Worm (Caenorhabditis elegans) whole organism, mixed stage, embryonic: Measurements from ENCODE around the gene gnrr-3.

Experiments used
- M03D4.4 ChIP-seq: sonication (generic microtip); optimal IDR thresholded peaks from 2 replicates; lab custom pipeline; 2017; ENCODE audit warnings: mild to moderate bottlenecking, missing genetic modification characterization, missing compliant biosample characterization
- bed-3 ChIP-seq: fragments of 200-800 bp; sonication (Bioruptor generic); optimal IDR thresholded peaks from 3 replicates; lab custom pipeline; 2018; ENCODE audit warnings: mild to moderate bottlenecking, missing genetic modification characterization, moderate library complexity, missing compliant biosample characterization
- blmp-1 ChIP-seq: fragments of 150-350 bp; optimal IDR thresholded peaks from 2 replicates; lab custom pipeline; 2014; ENCODE audit warnings: missing biosample characterization, missing genetic modification characterization
- ceh-39 ChIP-seq: fragments of 150-350 bp; optimal IDR thresholded peaks from 2 replicates; lab custom pipeline; 2014; ENCODE audit warnings: missing biosample characterization, missing genetic modification characterization
- ceh-43 ChIP-seq: fragments of 200-800 bp; sonication (Bioruptor generic); optimal IDR thresholded peaks from 2 replicates; lab custom pipeline; 2018; ENCODE audit warnings: mild to moderate bottlenecking, missing genetic modification characterization, moderate library complexity, missing compliant biosample characterization
- ceh-83 ChIP-seq: fragments of 200-800 bp; sonication (Bioruptor generic); optimal IDR thresholded peaks from 2 replicates; lab custom pipeline; 2018; ENCODE audit warnings: mild to moderate bottlenecking, missing genetic modification characterization, missing compliant biosample characterization
- ces-1 ChIP-seq: fragments of 150-350 bp; optimal IDR thresholded peaks from 2 replicates; lab custom pipeline; 2014; ENCODE audit warnings: missing biosample characterization, missing genetic modification reagents, missing genetic modification characterization
- cnd-1 ChIP-seq: fragments of 200-800 bp; sonication (Bioruptor generic); optimal IDR thresholded peaks from 2 replicates; lab custom pipeline; 2018; ENCODE audit warnings: mild to moderate bottlenecking, missing genetic modification characterization, missing compliant biosample characterization
- drap-1 ChIP-seq: fragments of 200-800 bp; sonication (Bioruptor generic); optimal IDR thresholded peaks from 3 replicates; lab custom pipeline; 2018; ENCODE audit warnings: mild to moderate bottlenecking, missing genetic modification characterization, missing compliant biosample characterization
- elt-1 ChIP-seq: sonication (generic microtip); optimal IDR thresholded peaks from 2 replicates; lab custom pipeline; 2017; ENCODE audit warnings: missing genetic modification characterization, mild to moderate bottlenecking, missing compliant biosample characterization, antibody characterized with exemption, moderate library complexity, borderline replicate concordance; ENCODE audit not compliant: insufficient read depth
- elt-3 ChIP-seq: fragments of 150-350 bp; optimal IDR thresholded peaks from 2 replicates; lab custom pipeline; 2014; ENCODE audit warnings: missing biosample characterization, missing genetic modification characterization
- flh-1 ChIP-seq: fragments of 200-800 bp; sonication (Bioruptor generic); optimal IDR thresholded peaks from 2 replicates; lab custom pipeline; 2018; ENCODE audit warnings: mild to moderate bottlenecking, missing genetic modification characterization, moderate library complexity, missing compliant biosample characterization
- ham-2 ChIP-seq: fragments of 200-800 bp; sonication (Bioruptor generic); optimal IDR thresholded peaks from 2 replicates; lab custom pipeline; 2018; ENCODE audit warnings: mild to moderate bottlenecking, missing genetic modification characterization, missing compliant biosample characterization
- hlh-1 ChIP-seq: fragments of 150-350 bp; optimal IDR thresholded peaks from 2 replicates; lab custom pipeline; 2014; ENCODE audit warnings: missing biosample characterization, missing genetic modification reagents, missing genetic modification characterization
- lin-13 ChIP-seq: fragments of 150-350 bp; optimal IDR thresholded peaks from 2 replicates; lab custom pipeline; 2014; ENCODE audit warnings: missing biosample characterization, missing genetic modification characterization
- lsy-2 ChIP-seq: fragments of 150-350 bp; optimal IDR thresholded peaks from 2 replicates; lab custom pipeline; 2014; ENCODE audit warnings: missing biosample characterization, missing genetic modification characterization
- mab-5 ChIP-seq: fragments of 150-350 bp; optimal IDR thresholded peaks from 2 replicates; lab custom pipeline; 2014; ENCODE audit warnings: missing biosample characterization, missing genetic modification characterization
- mep-1 ChIP-seq: fragments of 150-350 bp; optimal IDR thresholded peaks from 2 replicates; lab custom pipeline; 2017; ENCODE audit warnings: missing biosample characterization, missing genetic modification reagents, missing genetic modification characterization, inconsistent platforms
- mls-2 ChIP-seq: sonication (generic microtip); optimal IDR thresholded peaks from 2 replicates; lab custom pipeline; 2016; ENCODE audit warnings: mild to moderate bottlenecking, missing genetic modification characterization, moderate library complexity, missing compliant biosample characterization
- nhr-12 ChIP-seq: fragments of 150-350 bp; optimal IDR thresholded peaks from 2 replicates; lab custom pipeline; 2014; ENCODE audit warnings: missing biosample characterization, missing genetic modification characterization
- nhr-2 ChIP-seq: fragments of 150-350 bp; optimal IDR thresholded peaks from 2 replicates; lab custom pipeline; 2014; ENCODE audit warnings: missing biosample characterization, missing genetic modification characterization
- nhr-237 ChIP-seq: fragments of 150-350 bp; optimal IDR thresholded peaks from 2 replicates; lab custom pipeline; 2014; ENCODE audit warnings: missing biosample characterization, missing genetic modification characterization
- nhr-28 ChIP-seq: fragments of 150-350 bp; optimal IDR thresholded peaks from 2 replicates; lab custom pipeline; 2014; ENCODE audit warnings: missing biosample characterization, missing genetic modification characterization
- nhr-76 ChIP-seq: sonication (generic microtip); optimal IDR thresholded peaks from 2 replicates; lab custom pipeline; 2017; ENCODE audit warnings: missing biosample characterization, missing genetic modification characterization
- pha-4 ChIP-seq: fragments of 150-350 bp; optimal IDR thresholded peaks from 2 replicates; lab custom pipeline; 2018; ENCODE audit warnings: missing biosample characterization, missing genetic modification reagents, missing genetic modification characterization
- sem-2 ChIP-seq: fragments of 200-800 bp; sonication (Bioruptor generic); optimal IDR thresholded peaks from 2 replicates; lab custom pipeline; 2018; ENCODE audit warnings: mild to moderate bottlenecking, missing genetic modification characterization, missing compliant biosample characterization
- snpc-4 ChIP-seq: fragments of 150-350 bp; optimal IDR thresholded peaks from 2 replicates; lab custom pipeline; 2014; ENCODE audit warnings: missing biosample characterization, missing genetic modification characterization
- sptf-1 ChIP-seq: sonication (generic microtip); optimal IDR thresholded peaks from 2 replicates; lab custom pipeline; 2017; ENCODE audit warnings: mild to moderate bottlenecking, missing genetic modification characterization, moderate library complexity, missing compliant biosample characterization
- tbx-8 ChIP-seq: fragments of 200-800 bp; sonication (Bioruptor generic); optimal IDR thresholded peaks from 2 replicates; lab custom pipeline; 2018; ENCODE audit warnings: mild to moderate bottlenecking, missing genetic modification characterization, moderate library complexity, missing compliant biosample characterization
- unc-120 ChIP-seq: sonication (generic microtip); optimal IDR thresholded peaks from 2 replicates; lab custom pipeline; 2017; ENCODE audit warnings: missing genetic modification characterization, missing compliant biosample characterization; ENCODE audit not compliant: poor library complexity, severe bottlenecking
- unc-39 ChIP-seq: fragments of 150-350 bp; optimal IDR thresholded peaks from 2 replicates; lab custom pipeline; 2014; ENCODE audit warnings: missing biosample characterization, missing genetic modification characterization
- unc-62 ChIP-seq: fragments of 150-350 bp; optimal IDR thresholded peaks from 2 replicates; lab custom pipeline; 2014; ENCODE audit warnings: missing biosample characterization, missing genetic modification reagents, missing genetic modification characterization
- zip-8 ChIP-seq: fragments of 150-350 bp; optimal IDR thresholded peaks from 2 replicates; lab custom pipeline; 2014; ENCODE audit warnings: missing biosample characterization, missing genetic modification characterization
- ztf-11 ChIP-seq: fragments of 150-350 bp; optimal IDR thresholded peaks from 2 replicates; lab custom pipeline; 2014; ENCODE audit warnings: missing biosample characterization, missing genetic modification characterization

The gnrr-3 gene

ce11 chrX:10077297-10077696, 28.0 kb downstream of the gnrr-3 start, which contains the start of gene col-176:
Gene col-176 (plus strand): TSS chrX:10077597.
- TF ChIP-seq elt-3 (tag; lab: Kevin White, UChicago) = no peak
- TF ChIP-seq blmp-1 (tag; lab: Kevin White, UChicago) = no peak
- no peak for TF ChIP-seq ham-2 (GFP tag; lab: Kevin White, UChicago)
- no peak for TF ChIP-seq mep-1 (tag; lab: Kevin White, UChicago)
- TF ChIP-seq mab-5 (tag; lab: Kevin White, UChicago) = no peak
- no peak for TF ChIP-seq ces-1
- no peak for TF ChIP-seq ceh-43 (GFP tag; lab: Kevin White, UChicago)
- TF ChIP-seq ceh-39 = no peak
- no peak for TF ChIP-seq lin-13 (tag; lab: Kevin White, UChicago)
- TF ChIP-seq unc-62 (GFP tag; lab: Kevin White, UChicago) = no peak
- no peak for TF ChIP-seq ceh-83
- no peak for TF ChIP-seq elt-1 (tag; lab: Kevin White, UChicago)
- TF ChIP-seq snpc-4 = no peak
- no peak for TF ChIP-seq mls-2 (tag; lab: Kevin White, UChicago)
- no peak for TF ChIP-seq zip-8
- no peak for TF ChIP-seq nhr-28
- no peak for TF ChIP-seq unc-120 (tag; lab: Kevin White, UChicago)

- TF ChIP-seq zip-8 (no peak), unc-39 (tag; lab: Kevin White, UChicago) (no peak), blmp-1 (tag; lab: Kevin White, UChicago) (no peak), pha-4 (tag; lab: Kevin White, UChicago) (no peak), ceh-83 (no peak), unc-120 (tag; lab: Kevin White, UChicago) (no peak), ceh-39 (no peak), ceh-43 (GFP tag; lab: Kevin White, UChicago) (no peak), drap-1 (no peak), tbx-8 (GFP tag; lab: Kevin White, UChicago) (no peak), mab-5 (tag; lab: Kevin White, UChicago) (no peak), bed-3 (GFP tag; lab: Kevin White, UChicago) (no peak)
Measured at ce11 chrX:10078089-10078488, 28.8 kb downstream of the gnrr-3 start.

DNA sequence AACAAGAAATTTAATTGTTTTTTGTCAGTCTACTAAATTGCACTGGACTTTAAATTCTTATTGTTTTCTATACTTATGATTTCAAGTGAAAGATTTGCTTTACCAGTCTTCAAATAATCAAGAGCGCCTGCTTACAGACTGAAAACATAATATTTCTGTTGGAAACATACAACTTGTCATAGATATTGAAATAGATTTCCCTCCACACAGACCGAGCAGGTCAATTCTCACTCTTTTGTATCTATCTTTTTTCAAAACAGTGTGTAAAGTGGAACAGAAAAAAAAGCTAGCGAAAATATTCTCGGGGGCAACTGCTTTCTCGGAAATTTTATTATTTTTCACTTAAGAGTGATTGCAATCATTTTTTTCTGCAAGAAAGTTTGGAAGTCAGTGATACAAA, 29.4 kb downstream of the gnrr-3 start:
- TF ChIP-seq sptf-1 (tag; lab: Kevin White, UChicago) (no peak), cnd-1 (tag; lab: Kevin White, UChicago) (no peak), elt-1 (tag; lab: Kevin White, UChicago) (no peak), elt-3 (tag; lab: Kevin White, UChicago) (no peak), flh-1 (no peak), ceh-83 (no peak), unc-39 (tag; lab: Kevin White, UChicago) (no peak), ztf-11 (tag; lab: Kevin White, UChicago) (no peak)

ce11 chrX:10079230-10079629, 30.0 kb downstream of the gnrr-3 start:
- TF ChIP-seq drap-1 = no peak
- TF ChIP-seq nhr-2 (tag; lab: Kevin White, UChicago) = no peak
- TF ChIP-seq hlh-1 (tag; lab: Kevin White, UChicago) = peak; percentile 76

DNA sequence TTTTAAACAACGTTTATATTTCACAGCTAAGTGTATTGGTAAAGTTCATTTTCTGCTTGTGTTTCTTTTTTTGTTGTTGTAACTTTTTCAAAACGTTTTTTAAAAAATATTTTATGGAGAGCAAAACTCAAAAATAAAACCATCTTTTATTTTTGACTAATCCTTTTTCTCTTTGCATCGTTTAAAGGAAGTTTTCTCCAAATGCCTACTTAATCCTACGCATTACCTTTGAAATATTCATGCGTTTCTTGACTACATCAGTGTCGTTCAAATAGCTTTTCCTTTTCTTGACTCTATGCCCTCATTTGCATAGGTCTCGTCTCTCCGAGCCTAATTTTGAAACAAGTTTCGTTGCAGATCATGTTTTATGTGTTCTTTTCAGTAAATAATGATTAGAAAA, 31.8 kb downstream of the gnrr-3 start:
- TF ChIP-seq M03D4.4 = no peak
- no peak for TF ChIP-seq unc-39 (tag; lab: Kevin White, UChicago)
- TF ChIP-seq elt-1 (tag; lab: Kevin White, UChicago) = no peak
- no peak for TF ChIP-seq unc-120 (tag; lab: Kevin White, UChicago)
- no peak for TF ChIP-seq ces-1
- no peak for TF ChIP-seq sem-2 (GFP tag; lab: Kevin White, UChicago)

DNA sequence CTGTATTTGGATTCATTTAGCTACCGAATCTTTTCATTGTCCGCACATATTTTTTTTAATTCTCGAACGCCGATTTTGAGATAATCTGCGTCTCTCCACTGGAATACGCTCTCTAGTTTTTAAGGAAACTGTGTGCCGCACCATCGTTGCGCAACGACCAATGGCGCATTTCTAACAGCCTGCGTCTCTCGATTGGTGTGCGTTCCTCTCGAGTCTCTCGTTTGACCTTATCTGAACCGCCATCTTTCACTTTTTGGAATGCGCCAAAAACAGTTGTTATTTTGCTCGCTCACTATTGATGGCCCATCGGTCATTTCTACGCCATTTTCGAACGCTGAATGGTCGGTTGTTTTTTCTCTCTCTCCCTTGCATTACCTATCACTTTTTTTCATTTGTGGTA, 34.0 kb downstream of the gnrr-3 start:
- no peak for TF ChIP-seq unc-120 (tag; lab: Kevin White, UChicago)
- TF ChIP-seq ceh-83 = no peak
- TF ChIP-seq mab-5 (tag; lab: Kevin White, UChicago) = no peak
- TF ChIP-seq nhr-2 (tag; lab: Kevin White, UChicago) = peak; percentile 51
- TF ChIP-seq unc-62 (GFP tag; lab: Kevin White, UChicago) = no peak
- no peak for TF ChIP-seq lsy-2 (tag; lab: Kevin White, UChicago)
- TF ChIP-seq ces-1 = no peak
- no peak for TF ChIP-seq bed-3 (GFP tag; lab: Kevin White, UChicago)
- TF ChIP-seq hlh-1 (tag; lab: Kevin White, UChicago) = no peak
- TF ChIP-seq lin-13 (tag; lab: Kevin White, UChicago) = no peak
- TF ChIP-seq flh-1 = no peak
- no peak for TF ChIP-seq unc-39 (tag; lab: Kevin White, UChicago)
- peak; percentile 84 for TF ChIP-seq elt-1 (tag; lab: Kevin White, UChicago)
- no peak for TF ChIP-seq mls-2 (tag; lab: Kevin White, UChicago)
- TF ChIP-seq snpc-4 = no peak
- no peak for TF ChIP-seq M03D4.4
- TF ChIP-seq elt-3 (tag; lab: Kevin White, UChicago) = no peak
- TF ChIP-seq zip-8 = peak; percentile 37
- no peak for TF ChIP-seq nhr-12 (tag; lab: Kevin White, UChicago)
- TF ChIP-seq ceh-43 (GFP tag; lab: Kevin White, UChicago) = no peak
- no peak for TF ChIP-seq drap-1
- TF ChIP-seq nhr-237 (tag; lab: Kevin White, UChicago) = no peak
- no peak for TF ChIP-seq nhr-76 (tag; lab: Kevin White, UChicago)
- no peak for TF ChIP-seq blmp-1 (tag; lab: Kevin White, UChicago)
